Fruit fly (Drosophila melanogaster) whole organism, embryonic: ENCODE data around the gene Hr38.
A peak's percentile ranks its signal among the peaks of the same experiment; 100 is the strongest.

Experiments used
- Adf1 ChIP-seq: fragments of 200-800 bp; sonication (Bioruptor generic); IDR thresholded peaks from 2 replicates; pipeline ENCODE4 v1.3.6; 2022; ENCODE audit warnings: missing biosample characterization, missing genetic modification characterization
- Asciz ChIP-seq: fragments of 200-800 bp; sonication (Bioruptor generic); optimal IDR thresholded peaks from 2 replicates; lab custom pipeline; 2017; ENCODE audit warnings: missing biosample characterization, mild to moderate bottlenecking, missing genetic modification characterization, missing genetic modification reagents
- BtbVII ChIP-seq: fragments of 200-800 bp; sonication (Bioruptor generic); optimal IDR thresholded peaks from 3 replicates; lab custom pipeline; 2017; ENCODE audit warnings: missing biosample characterization, mild to moderate bottlenecking, missing genetic modification characterization
- C15 ChIP-seq: fragments of 200-800 bp; sonication (Bioruptor generic); IDR thresholded peaks from 3 replicates; pipeline ENCODE4 v1.3.6; 2022; ENCODE audit warnings: missing biosample characterization, missing genetic modification characterization
- CG10147 ChIP-seq: fragments of 200-800 bp; sonication (Bioruptor generic); optimal IDR thresholded peaks from 2 replicates; lab custom pipeline; 2019; ENCODE audit warnings: missing biosample characterization, mild to moderate bottlenecking, missing genetic modification characterization, moderate library complexity
- CG10321 ChIP-seq: fragments of 200-800 bp; sonication (Bioruptor generic); IDR thresholded peaks from 2 replicates; pipeline ENCODE4 v1.3.6; 2022; ENCODE audit warnings: missing biosample characterization, missing genetic modification characterization
- CG11456 ChIP-seq: fragments of 200-800 bp; sonication (Bioruptor generic); IDR thresholded peaks from 3 replicates; pipeline ENCODE4 v1.3.6; 2022; ENCODE audit warnings: missing biosample characterization, missing genetic modification characterization
- CG11504 ChIP-seq: fragments of 200-800 bp; sonication (Bioruptor generic); optimal IDR thresholded peaks from 3 replicates; lab custom pipeline; 2019; ENCODE audit warnings: missing biosample characterization, mild to moderate bottlenecking, missing genetic modification characterization, moderate library complexity
- CG13287 ChIP-seq: fragments of 200-800 bp; sonication (Bioruptor generic); IDR thresholded peaks from 2 replicates; pipeline ENCODE4 v1.3.6; 2022; ENCODE audit warnings: missing biosample characterization, missing genetic modification characterization; ENCODE audit not compliant: partially characterized antibody
- CG14710 ChIP-seq: fragments of 200-800 bp; sonication (Bioruptor generic); optimal IDR thresholded peaks from 3 replicates; lab custom pipeline; 2019; ENCODE audit warnings: missing biosample characterization, mild to moderate bottlenecking, missing genetic modification characterization, moderate library complexity
- CG15269 ChIP-seq: fragments of 200-800 bp; sonication (Bioruptor generic); optimal IDR thresholded peaks from 2 replicates; lab custom pipeline; 2018; ENCODE audit warnings: missing biosample characterization, mild to moderate bottlenecking, missing genetic modification characterization, moderate library complexity
- CG15514 ChIP-seq: fragments of 200-800 bp; sonication (Bioruptor generic); optimal IDR thresholded peaks from 3 replicates; lab custom pipeline; 2017; ENCODE audit warnings: missing biosample characterization, missing genetic modification characterization, mild to moderate bottlenecking, moderate library complexity, missing genetic modification reagents
- CG15601 ChIP-seq: fragments of 200-800 bp; sonication (Bioruptor generic); optimal IDR thresholded peaks from 3 replicates; lab custom pipeline; 2019; ENCODE audit warnings: missing biosample characterization, mild to moderate bottlenecking, missing genetic modification characterization, moderate library complexity
- CG1647 ChIP-seq: fragments of 200-800 bp; sonication (Bioruptor generic); optimal IDR thresholded peaks from 3 replicates; lab custom pipeline; 2016; ENCODE audit warnings: missing biosample characterization, missing genetic modification characterization
- CG17186 ChIP-seq: fragments of 200-800 bp; sonication (Bioruptor generic); optimal IDR thresholded peaks from 3 replicates; lab custom pipeline; 2017; ENCODE audit warnings: missing biosample characterization, missing genetic modification reagents, missing genetic modification characterization
- CG17361 ChIP-seq: fragments of 200-800 bp; sonication (Bioruptor generic); IDR thresholded peaks from 3 replicates; pipeline ENCODE4 v1.3.6; 2022; ENCODE audit warnings: missing biosample characterization, missing genetic modification characterization
- CG18476 ChIP-seq: fragments of 200-800 bp; sonication (Bioruptor generic); optimal IDR thresholded peaks from 2 replicates; lab custom pipeline; 2016; ENCODE audit warnings: missing biosample characterization, mild to moderate bottlenecking, missing genetic modification characterization
- CG31388 ChIP-seq: fragments of 200-800 bp; sonication (Bioruptor generic); optimal IDR thresholded peaks from 2 replicates; lab custom pipeline; 2016; ENCODE audit warnings: missing biosample characterization, missing genetic modification characterization
- CG31441 ChIP-seq: fragments of 200-800 bp; sonication (Bioruptor generic); IDR thresholded peaks from 2 replicates; pipeline ENCODE4 v1.3.6; 2022; ENCODE audit warnings: missing biosample characterization, missing genetic modification characterization
- CG3995 ChIP-seq: fragments of 200-800 bp; sonication (Bioruptor generic); optimal IDR thresholded peaks from 3 replicates; lab custom pipeline; 2016; ENCODE audit warnings: missing biosample characterization, missing genetic modification characterization
- CG4854 ChIP-seq: fragments of 200-800 bp; sonication (Bioruptor generic); optimal IDR thresholded peaks from 2 replicates; lab custom pipeline; 2016; ENCODE audit warnings: missing biosample characterization, missing genetic modification characterization, inconsistent platforms
- CG6689 ChIP-seq: fragments of 200-800 bp; sonication (Bioruptor generic); IDR thresholded peaks from 2 replicates; pipeline ENCODE4 v1.3.6; 2022; ENCODE audit warnings: missing biosample characterization, missing genetic modification characterization
- CG7745 ChIP-seq: fragments of 200-800 bp; sonication (Bioruptor generic); optimal IDR thresholded peaks from 2 replicates; lab custom pipeline; 2018; ENCODE audit warnings: missing biosample characterization, mild to moderate bottlenecking, missing genetic modification characterization, moderate library complexity
- CG9727 ChIP-seq: fragments of 200-800 bp; sonication (Bioruptor generic); optimal IDR thresholded peaks from 3 replicates; lab custom pipeline; 2017; ENCODE audit warnings: missing biosample characterization, mild to moderate bottlenecking, missing genetic modification characterization
- CTCF ChIP-seq: fragments of 200-800 bp; sonication (Bioruptor generic); optimal IDR thresholded peaks from 2 replicates; lab custom pipeline; 2017; ENCODE audit warnings: missing biosample characterization, mild to moderate bottlenecking, missing genetic modification characterization, moderate library complexity
- D19A ChIP-seq: fragments of 200-800 bp; optimal IDR thresholded peaks from 3 replicates; lab custom pipeline; 2019; ENCODE audit warnings: missing biosample characterization, mild to moderate bottlenecking, missing genetic modification characterization, moderate library complexity
- E2f2 ChIP-seq: fragments of 200-800 bp; sonication (Bioruptor generic); IDR thresholded peaks from 2 replicates; pipeline ENCODE4 v1.3.6; 2022; ENCODE audit warnings: missing biosample characterization, missing genetic modification characterization
- Lhr ChIP-seq: fragments of 200-800 bp; sonication (Bioruptor generic); optimal IDR thresholded peaks from 3 replicates; lab custom pipeline; 2017; ENCODE audit warnings: mild to moderate bottlenecking, missing biosample characterization, missing genetic modification reagents, missing genetic modification characterization
- MESR4 ChIP-seq: fragments of 200-800 bp; sonication (Bioruptor generic); optimal IDR thresholded peaks from 2 replicates; lab custom pipeline; 2018; ENCODE audit warnings: missing biosample characterization, mild to moderate bottlenecking, missing genetic modification characterization, moderate library complexity
- NfI ChIP-seq: fragments of 200-800 bp; sonication (Bioruptor generic); optimal IDR thresholded peaks from 3 replicates; lab custom pipeline; 2018; ENCODE audit warnings: missing biosample characterization, mild to moderate bottlenecking, missing genetic modification characterization, moderate library complexity
- Pdp1 ChIP-seq, 2 experiments: fragments of 200-800 bp; sonication (Bioruptor generic); optimal IDR thresholded peaks; 3 replicates each; lab custom pipeline; 2016; ENCODE audit warnings: missing biosample characterization in 2 of 2, missing genetic modification characterization in 2 of 2, mild to moderate bottlenecking in 1 of 2, moderate library complexity in 1 of 2
- Usf ChIP-seq: fragments of 200-800 bp; sonication (Bioruptor generic); optimal IDR thresholded peaks from 2 replicates; lab custom pipeline; 2017; ENCODE audit warnings: missing genotype, missing biosample characterization, missing genetic modification characterization
- YL-1 ChIP-seq: fragments of 200-800 bp; sonication (Bioruptor generic); optimal IDR thresholded peaks from 3 replicates; lab custom pipeline; 2017; ENCODE audit warnings: missing biosample characterization, mild to moderate bottlenecking, missing genetic modification characterization
- ab ChIP-seq: fragments of 200-800 bp; sonication (Bioruptor generic); optimal IDR thresholded peaks from 2 replicates; lab custom pipeline; 2016; ENCODE audit warnings: missing biosample characterization, missing genetic modification characterization
- ato ChIP-seq: fragments of 200-800 bp; sonication (Bioruptor generic); IDR thresholded peaks from 2 replicates; pipeline ENCODE4 v1.3.6; 2022; ENCODE audit warnings: missing biosample characterization, missing genetic modification characterization; ENCODE audit not compliant: partially characterized antibody
- bcd ChIP-seq: fragments of 200-800 bp; sonication (Bioruptor generic); optimal IDR thresholded peaks from 2 replicates; lab custom pipeline; 2017; ENCODE audit warnings: missing biosample characterization, mild to moderate bottlenecking, missing genetic modification characterization
- chn ChIP-seq: fragments of 200-800 bp; sonication (Bioruptor generic); optimal IDR thresholded peaks from 2 replicates; lab custom pipeline; 2016; ENCODE audit warnings: missing biosample characterization, missing genetic modification characterization
- ci ChIP-seq: fragments of 200-800 bp; sonication (Bioruptor generic); IDR thresholded peaks from 3 replicates; pipeline ENCODE4 v1.3.6; 2022; ENCODE audit warnings: missing biosample characterization, missing genetic modification characterization
- crp ChIP-seq, 2 experiments: fragments of 200-800 bp; sonication (Bioruptor generic); optimal IDR thresholded peaks; 2 replicates in 1 of 2; 3 replicates in 1 of 2; lab custom pipeline; 2017; ENCODE audit warnings: missing biosample characterization in 2 of 2, missing genetic modification characterization in 2 of 2, mild to moderate bottlenecking in 1 of 2, moderate library complexity in 1 of 2
- gcm ChIP-seq: fragments of 200-800 bp; sonication (Bioruptor generic); optimal IDR thresholded peaks from 2 replicates; lab custom pipeline; 2019; ENCODE audit warnings: missing biosample characterization, mild to moderate bottlenecking, missing genetic modification characterization, moderate library complexity
- gfzf ChIP-seq: fragments of 200-800 bp; sonication (Bioruptor generic); optimal IDR thresholded peaks from 2 replicates; lab custom pipeline; 2016; ENCODE audit warnings: missing biosample characterization, mild to moderate bottlenecking, missing genetic modification characterization, moderate library complexity
- hth ChIP-seq: fragments of >200 bp; optimal IDR thresholded peaks from 2 replicates; lab custom pipeline; 2017; ENCODE audit warnings: inconsistent platforms
- ken ChIP-seq: fragments of 200-800 bp; sonication (Bioruptor generic); IDR thresholded peaks from 3 replicates; pipeline ENCODE4 v1.3.6; 2022; ENCODE audit warnings: missing biosample characterization, missing genetic modification characterization
- kni ChIP-seq: fragments of 200-800 bp; sonication (Bioruptor generic); optimal IDR thresholded peaks from 3 replicates; lab custom pipeline; 2017; ENCODE audit warnings: mild to moderate bottlenecking, missing biosample characterization, missing genetic modification reagents, missing genetic modification characterization
- lbe ChIP-seq: fragments of 200-800 bp; sonication (Bioruptor generic); optimal IDR thresholded peaks from 2 replicates; lab custom pipeline; 2016; ENCODE audit warnings: missing biosample characterization, mild to moderate bottlenecking, missing genetic modification characterization
- peb ChIP-seq: fragments of 200-800 bp; sonication (Bioruptor generic); IDR thresholded peaks from 2 replicates; pipeline ENCODE4 v1.3.6; 2022; ENCODE audit warnings: missing biosample characterization, missing genetic modification characterization
- ro ChIP-seq: fragments of 200-800 bp; sonication (Bioruptor generic); IDR thresholded peaks from 2 replicates; pipeline ENCODE4 v1.3.6; 2022; ENCODE audit warnings: missing biosample characterization, missing genetic modification characterization
- row ChIP-seq: fragments of 200-800 bp; sonication (Bioruptor generic); IDR thresholded peaks from 3 replicates; pipeline ENCODE4 v1.3.6; 2022; ENCODE audit warnings: missing biosample characterization, missing genetic modification characterization
- tin ChIP-seq: fragments of 200-800 bp; sonication (Bioruptor generic); optimal IDR thresholded peaks from 3 replicates; lab custom pipeline; 2016; ENCODE audit warnings: missing biosample characterization, missing genetic modification characterization
- twi ChIP-seq: fragments of 200-800 bp; optimal IDR thresholded peaks from 2 replicates; lab custom pipeline; 2019; ENCODE audit warnings: missing biosample characterization, mild to moderate bottlenecking, missing genetic modification characterization, moderate library complexity
- zfh1 ChIP-seq: fragments of 200-800 bp; sonication (Bioruptor generic); IDR thresholded peaks from 3 replicates; pipeline ENCODE4 v1.3.6; 2022; ENCODE audit warnings: missing biosample characterization, missing genetic modification characterization

Hr38 gene

dm6 chr2L:20638413-20638812, 76.0 kb downstream of the Hr38 start (continued):
- no peak for TF ChIP-seq peb (GFP tag; lab: Robert Waterston, UW)
- peak; percentile 31 for TF ChIP-seq chn (GFP tag; lab: Kevin White, UChicago)
- peak; percentile 43 for TF ChIP-seq CG14710 (tag; lab: Kevin White, UChicago)
- no peak for TF ChIP-seq hth (lab: Kevin White, UChicago)
- peak; percentile 20 for TF ChIP-seq MESR4 (GFP tag; lab: Kevin White, UChicago)
- peak; percentile 43; the same call in 1 of the 3 replicates for TF ChIP-seq ci
- 0 out of 3 replicates have a peak, but pooled peaks have one; percentile 41 for TF ChIP-seq row (GFP tag; lab: Robert Waterston, UW)
- peak in 1 of 2 experiments; percentile 52 for TF ChIP-seq crp (GFP tag; optimal IDR thresholded peaks at IDR 0.05; lab: Kevin White, UChicago)
- no peak for TF ChIP-seq CG31388
- TF ChIP-seq NfI (GFP tag; lab: Kevin White, UChicago), result no peak
- peak; percentile 52; the same call in 1 of the 2 replicates for TF ChIP-seq CG13287 (GFP tag; lab: Robert Waterston, UW)
- no peak for TF ChIP-seq Asciz (GFP tag; lab: Kevin White, UChicago)
- no peak for TF ChIP-seq ab (GFP tag; lab: Kevin White, UChicago)
- peak; percentile 20 for TF ChIP-seq CG15269 (tag; lab: Kevin White, UChicago)
- no peak for TF ChIP-seq Adf1 (GFP tag; lab: Robert Waterston, UW)
- TF ChIP-seq CTCF (GFP tag; lab: Kevin White, UChicago), result peak; percentile 22
- TF ChIP-seq C15 (GFP tag; lab: Robert Waterston, UW), result no peak
- no peak for TF ChIP-seq CG1647
- no peak for TF ChIP-seq CG7745 (tag; lab: Kevin White, UChicago)
- peak in 1 of 2 experiments; percentile 37 for TF ChIP-seq Pdp1 (GFP tag; optimal IDR thresholded peaks at IDR 0.05; lab: Kevin White, UChicago)
- TF ChIP-seq ro (GFP tag; lab: Robert Waterston, UW), result no peak
- peak; percentile 16 for TF ChIP-seq bcd (GFP tag; lab: Kevin White, UChicago)
- TF ChIP-seq CG18476, result no peak
- TF ChIP-seq E2f2 (GFP tag; lab: Robert Waterston, UW), result peak; percentile 99
- peak; percentile 61 for TF ChIP-seq CG10321
- peak; percentile 65 for TF ChIP-seq CG3995 (GFP tag; lab: Kevin White, UChicago)
- no peak for TF ChIP-seq CG10147
- no peak for TF ChIP-seq zfh1 (GFP tag; lab: Robert Waterston, UW)
- peak; percentile 38; the same call in 1 of the 3 replicates for TF ChIP-seq CG17361 (GFP tag; lab: Robert Waterston, UW)
- TF ChIP-seq kni (GFP tag; lab: Kevin White, UChicago), result peak; percentile 27
- TF ChIP-seq CG11456 (GFP tag; lab: Robert Waterston, UW), result no peak
- TF ChIP-seq YL-1 (GFP tag; lab: Kevin White, UChicago), result peak; percentile 29
- no peak for TF ChIP-seq tin
- TF ChIP-seq CG11504 (tag; lab: Kevin White, UChicago), result peak; percentile 35
- TF ChIP-seq CG15514 (GFP tag; lab: Kevin White, UChicago), result peak; percentile 54
- TF ChIP-seq Lhr (GFP tag; lab: Kevin White, UChicago), result peak; percentile 98
- peak; percentile 25 for TF ChIP-seq CG17186 (GFP tag; lab: Kevin White, UChicago)
- no peak for TF ChIP-seq BtbVII (GFP tag; lab: Kevin White, UChicago)
- TF ChIP-seq CG6689 (GFP tag; lab: Robert Waterston, UW), result peak; percentile 64
- TF ChIP-seq lbe, result no peak
- TF ChIP-seq gfzf (GFP tag; lab: Kevin White, UChicago), result peak; percentile 90
- peak; percentile 43; the same call in 2 of the 3 replicates for TF ChIP-seq ken (GFP tag; lab: Robert Waterston, UW)
- 0 out of 2 replicates have a peak, but pooled peaks have one; percentile 15 for TF ChIP-seq ato (GFP tag; lab: Robert Waterston, UW)
- no peak for TF ChIP-seq twi
- peak; percentile 6 for TF ChIP-seq D19A
- no peak for TF ChIP-seq CG4854 (GFP tag; lab: Kevin White, UChicago)
- no peak for TF ChIP-seq gcm (GFP tag; lab: Kevin White, UChicago)
- TF ChIP-seq CG9727, result peak; percentile 20
- peak; percentile 10 for TF ChIP-seq CG15601 (tag; lab: Kevin White, UChicago)
- peak; percentile 29; the same call in 1 of the 2 replicates for TF ChIP-seq CG31441
- no peak for TF ChIP-seq Usf (GFP tag; lab: Kevin White, UChicago)
